Fruit fly (Drosophila melanogaster) whole organism, embryonic: ENCODE data around the gene CG42258.

Source experiments
- Antp ChIP-seq: fragments of 200-800 bp; sonication (Bioruptor generic); optimal IDR thresholded peaks from 3 replicates; lab custom pipeline; 2016; ENCODE audit warnings: missing biosample characterization, missing genetic modification characterization
- Atf3 ChIP-seq: fragments of 200-800 bp; sonication (Bioruptor generic); optimal IDR thresholded peaks from 3 replicates; lab custom pipeline; 2016; ENCODE audit warnings: missing biosample characterization, missing genetic modification characterization
- B-H2 ChIP-seq: fragments of 200-800 bp; sonication (Bioruptor generic); optimal IDR thresholded peaks from 2 replicates; lab custom pipeline; 2018; ENCODE audit warnings: missing biosample characterization, mild to moderate bottlenecking, missing genetic modification characterization
- Bgb ChIP-seq: fragments of 200-800 bp; sonication (Bioruptor generic); IDR thresholded peaks from 2 replicates; pipeline ENCODE4 v1.3.6; 2022; ENCODE audit warnings: missing biosample characterization, missing genetic modification characterization; ENCODE audit not compliant: partially characterized antibody
- CG10565 ChIP-seq: fragments of 200-800 bp; sonication (Bioruptor generic); optimal IDR thresholded peaks from 3 replicates; lab custom pipeline; 2016; ENCODE audit warnings: missing biosample characterization, mild to moderate bottlenecking, missing genetic modification characterization
- CG11723 ChIP-seq: fragments of 200-800 bp; sonication (Bioruptor generic); optimal IDR thresholded peaks from 2 replicates; lab custom pipeline; 2017; ENCODE audit warnings: missing biosample characterization, mild to moderate bottlenecking, missing genetic modification characterization
- CG12155 ChIP-seq: fragments of 200-800 bp; sonication (Bioruptor generic); optimal IDR thresholded peaks from 3 replicates; lab custom pipeline; 2016; ENCODE audit warnings: missing biosample characterization, missing genetic modification characterization
- CG1602 ChIP-seq: fragments of 200-800 bp; sonication (Bioruptor generic); optimal IDR thresholded peaks from 3 replicates; lab custom pipeline; 2016; ENCODE audit warnings: missing biosample characterization, missing genetic modification characterization
- CG17361 ChIP-seq: fragments of 200-800 bp; sonication (Bioruptor generic); IDR thresholded peaks from 3 replicates; pipeline ENCODE4 v1.3.6; 2022; ENCODE audit warnings: missing biosample characterization, missing genetic modification characterization
- CG17612 ChIP-seq: fragments of 200-800 bp; sonication (Bioruptor generic); IDR thresholded peaks from 2 replicates; pipeline ENCODE4 v1.3.6; 2022; ENCODE audit warnings: missing biosample characterization, missing genetic modification characterization
- CG17829 ChIP-seq: fragments of 200-800 bp; optimal IDR thresholded peaks from 2 replicates; lab custom pipeline; 2019; ENCODE audit warnings: missing biosample characterization, mild to moderate bottlenecking, missing genetic modification characterization, moderate library complexity
- CG18262 ChIP-seq: fragments of 200-800 bp; optimal IDR thresholded peaks from 3 replicates; lab custom pipeline; 2019; ENCODE audit warnings: missing biosample characterization, mild to moderate bottlenecking, missing genetic modification characterization, moderate library complexity
- CG18476 ChIP-seq: fragments of 200-800 bp; sonication (Bioruptor generic); optimal IDR thresholded peaks from 2 replicates; lab custom pipeline; 2016; ENCODE audit warnings: missing biosample characterization, mild to moderate bottlenecking, missing genetic modification characterization
- CG2889 ChIP-seq: fragments of 200-800 bp; sonication (Bioruptor generic); IDR thresholded peaks from 3 replicates; pipeline ENCODE4 v1.3.6; 2022; ENCODE audit warnings: missing biosample characterization, missing genetic modification characterization
- CG33557 ChIP-seq: fragments of 200-800 bp; sonication (Bioruptor generic); optimal IDR thresholded peaks from 2 replicates; lab custom pipeline; 2019; ENCODE audit warnings: missing biosample characterization, mild to moderate bottlenecking, missing genetic modification characterization, moderate library complexity
- CG5953 ChIP-seq: fragments of 200-800 bp; sonication (Bioruptor generic); IDR thresholded peaks from 2 replicates; pipeline ENCODE4 v1.3.6; 2022; ENCODE audit warnings: missing biosample characterization, missing genetic modification characterization
- CG6791 ChIP-seq: fragments of 200-800 bp; sonication (Bioruptor generic); IDR thresholded peaks from 3 replicates; pipeline ENCODE4 v1.3.6; 2022; ENCODE audit warnings: missing biosample characterization, missing genetic modification characterization; ENCODE audit not compliant: partially characterized antibody
- CG7556 ChIP-seq: fragments of 200-800 bp; sonication (Bioruptor generic); optimal IDR thresholded peaks from 2 replicates; lab custom pipeline; 2017; ENCODE audit warnings: missing biosample characterization, mild to moderate bottlenecking, missing genetic modification characterization
- CG7928 ChIP-seq: fragments of 200-800 bp; sonication (Bioruptor generic); optimal IDR thresholded peaks from 2 replicates; lab custom pipeline; 2017; ENCODE audit warnings: missing biosample characterization, mild to moderate bottlenecking, missing genetic modification characterization
- CG8924 ChIP-seq: fragments of 200-800 bp; optimal IDR thresholded peaks from 3 replicates; lab custom pipeline; 2019; ENCODE audit warnings: missing biosample characterization, mild to moderate bottlenecking, missing genetic modification characterization, moderate library complexity
- CG9437 ChIP-seq: fragments of 200-800 bp; sonication (Bioruptor generic); optimal IDR thresholded peaks from 2 replicates; lab custom pipeline; 2018; ENCODE audit warnings: missing biosample characterization, mild to moderate bottlenecking, missing genetic modification characterization
- CG9727 ChIP-seq: fragments of 200-800 bp; sonication (Bioruptor generic); optimal IDR thresholded peaks from 3 replicates; lab custom pipeline; 2017; ENCODE audit warnings: missing biosample characterization, mild to moderate bottlenecking, missing genetic modification characterization
- CG9797 ChIP-seq: fragments of 200-800 bp; sonication (Bioruptor generic); optimal IDR thresholded peaks from 3 replicates; lab custom pipeline; 2018; ENCODE audit warnings: missing biosample characterization, mild to moderate bottlenecking, missing genetic modification characterization
- CHES-1-like ChIP-seq: fragments of 200-800 bp; sonication (Bioruptor generic); optimal IDR thresholded peaks from 2 replicates; lab custom pipeline; 2016; ENCODE audit warnings: missing biosample characterization, missing genetic modification characterization
- CoRest ChIP-seq: fragments of 200-800 bp; sonication (Bioruptor generic); optimal IDR thresholded peaks from 3 replicates; lab custom pipeline; 2018; ENCODE audit warnings: missing biosample characterization, mild to moderate bottlenecking, missing genetic modification characterization, moderate library complexity
- D19A ChIP-seq: fragments of 200-800 bp; optimal IDR thresholded peaks from 3 replicates; lab custom pipeline; 2019; ENCODE audit warnings: missing biosample characterization, mild to moderate bottlenecking, missing genetic modification characterization, moderate library complexity
- E2f1 ChIP-seq: fragments of 200-800 bp; sonication (Bioruptor generic); IDR thresholded peaks from 2 replicates; pipeline ENCODE4 v1.3.6; 2022; ENCODE audit warnings: missing biosample characterization, missing genetic modification characterization
- Fer2 ChIP-seq: fragments of 200-800 bp; sonication (Bioruptor generic); optimal IDR thresholded peaks from 2 replicates; lab custom pipeline; 2018; ENCODE audit warnings: missing biosample characterization, mild to moderate bottlenecking, missing genetic modification characterization, moderate library complexity
- HHEX ChIP-seq: fragments of 200-800 bp; sonication (Bioruptor generic); optimal IDR thresholded peaks from 3 replicates; lab custom pipeline; 2017; ENCODE audit warnings: missing biosample characterization, mild to moderate bottlenecking, missing genetic modification characterization, missing genetic modification reagents
- HLH4C ChIP-seq: fragments of 200-800 bp; sonication (Bioruptor generic); IDR thresholded peaks from 3 replicates; pipeline ENCODE4 v1.3.6; 2022; ENCODE audit warnings: missing biosample characterization, missing genetic modification characterization; ENCODE audit not compliant: partially characterized antibody
- Hand ChIP-seq: fragments of 200-800 bp; sonication (Bioruptor generic); optimal IDR thresholded peaks from 2 replicates; lab custom pipeline; 2017; ENCODE audit warnings: mild to moderate bottlenecking, missing biosample characterization, missing genetic modification reagents, missing genetic modification characterization
- Hr39 ChIP-seq: fragments of >200 bp; optimal IDR thresholded peaks from 2 replicates; lab custom pipeline; 2017
- Med ChIP-seq: fragments of 200-800 bp; sonication (Bioruptor generic); peaks from one replicate; lab custom pipeline; 2016; ENCODE audit warnings: missing biosample characterization, missing genetic modification characterization, mild to moderate bottlenecking, inconsistent platforms, moderate library complexity
- NC2α ChIP-seq: fragments of 200-800 bp; sonication (Bioruptor generic); optimal IDR thresholded peaks from 2 replicates; lab custom pipeline; 2016; ENCODE audit warnings: missing biosample characterization, missing genetic modification characterization
- Neu2 ChIP-seq: fragments of 200-800 bp; sonication (Bioruptor generic); optimal IDR thresholded peaks from 3 replicates; lab custom pipeline; 2016; ENCODE audit warnings: missing biosample characterization, missing genetic modification characterization, borderline replicate concordance
- Opbp ChIP-seq: fragments of 200-800 bp; sonication (Bioruptor generic); IDR thresholded peaks from 3 replicates; pipeline ENCODE4 v1.3.6; 2022; ENCODE audit warnings: missing biosample characterization, missing genetic modification characterization; ENCODE audit not compliant: partially characterized antibody
- PHDP ChIP-seq: fragments of 200-800 bp; sonication (Bioruptor generic); optimal IDR thresholded peaks from 3 replicates; lab custom pipeline; 2018; ENCODE audit warnings: missing biosample characterization, mild to moderate bottlenecking, missing genetic modification characterization, moderate library complexity
- Sox102F ChIP-seq: fragments of 200-800 bp; sonication (Bioruptor generic); optimal IDR thresholded peaks from 2 replicates; lab custom pipeline; 2018; ENCODE audit warnings: missing biosample characterization, mild to moderate bottlenecking, missing genetic modification characterization, moderate library complexity
- Stat92E ChIP-seq, 3 experiments: fragments of >200 bp in 2 of 3; fragments of 200-800 bp in 1 of 3; sonication (Bioruptor generic) in 1 of 3; optimal IDR thresholded peaks; 2 replicates each; lab custom pipeline; 2017 to 2019; ENCODE audit warnings: missing biosample characterization in 3 of 3, missing genetic modification characterization in 3 of 3, mild to moderate bottlenecking in 1 of 3, moderate library complexity in 1 of 3
- ase ChIP-seq: fragments of 200-800 bp; sonication (Bioruptor generic); IDR thresholded peaks from 3 replicates; pipeline ENCODE4 v1.3.6; 2022; ENCODE audit warnings: missing biosample characterization, missing genetic modification characterization
- crol ChIP-seq: fragments of 200-800 bp; sonication (Bioruptor generic); IDR thresholded peaks from 2 replicates; pipeline ENCODE4 v1.3.6; 2022; ENCODE audit warnings: missing biosample characterization, missing genetic modification characterization
- dysf ChIP-seq: fragments of 200-800 bp; sonication (Bioruptor generic); IDR thresholded peaks from 3 replicates; pipeline ENCODE4 v1.3.6; 2022; ENCODE audit warnings: missing biosample characterization, missing genetic modification characterization
- fd3F ChIP-seq: fragments of 200-800 bp; sonication (Bioruptor generic); optimal IDR thresholded peaks from 2 replicates; lab custom pipeline; 2018; ENCODE audit warnings: missing biosample characterization, mild to moderate bottlenecking, missing genetic modification characterization, moderate library complexity
- h ChIP-seq: fragments of >200 bp; optimal IDR thresholded peaks from 2 replicates; lab custom pipeline; 2017
- hth ChIP-seq: fragments of >200 bp; optimal IDR thresholded peaks from 2 replicates; lab custom pipeline; 2017; ENCODE audit warnings: inconsistent platforms
- kni ChIP-seq: fragments of 200-800 bp; sonication (Bioruptor generic); optimal IDR thresholded peaks from 3 replicates; lab custom pipeline; 2017; ENCODE audit warnings: mild to moderate bottlenecking, missing biosample characterization, missing genetic modification reagents, missing genetic modification characterization
- mirr ChIP-seq: fragments of 200-800 bp; sonication (Bioruptor generic); optimal IDR thresholded peaks from 3 replicates; lab custom pipeline; 2018; ENCODE audit warnings: missing biosample characterization, mild to moderate bottlenecking, missing genetic modification characterization
- peb ChIP-seq: fragments of 200-800 bp; sonication (Bioruptor generic); IDR thresholded peaks from 2 replicates; pipeline ENCODE4 v1.3.6; 2022; ENCODE audit warnings: missing biosample characterization, missing genetic modification characterization
- phol ChIP-seq: fragments of 200-800 bp; sonication (Bioruptor generic); optimal IDR thresholded peaks from 3 replicates; lab custom pipeline; 2018; ENCODE audit warnings: missing biosample characterization, mild to moderate bottlenecking, missing genetic modification characterization, moderate library complexity
- rib ChIP-seq: fragments of 200-800 bp; sonication (Bioruptor generic); IDR thresholded peaks from 2 replicates; pipeline ENCODE4 v1.3.6; 2022; ENCODE audit warnings: missing biosample characterization, missing genetic modification characterization
- row ChIP-seq: fragments of 200-800 bp; sonication (Bioruptor generic); IDR thresholded peaks from 3 replicates; pipeline ENCODE4 v1.3.6; 2022; ENCODE audit warnings: missing biosample characterization, missing genetic modification characterization
- sens-2 ChIP-seq: fragments of 200-800 bp; sonication (Bioruptor generic); IDR thresholded peaks from 2 replicates; pipeline ENCODE4 v1.3.6; 2022; ENCODE audit warnings: missing biosample characterization, missing genetic modification characterization
- zen2 ChIP-seq: fragments of 200-800 bp; sonication (Bioruptor generic); IDR thresholded peaks from 3 replicates; pipeline ENCODE4 v1.3.6; 2022; ENCODE audit warnings: missing biosample characterization, missing genetic modification characterization; ENCODE audit not compliant: partially characterized antibody

The CG42258 gene

dm6 chrX:12473953-12474468 lies 10.7 kb downstream of the CG42258 start (continued):
- peak; percentile 21 for TF ChIP-seq Antp (GFP tag; lab: Kevin White, UChicago)
- TF ChIP-seq CHES-1-like = no peak
- no peak for TF ChIP-seq kni
- TF ChIP-seq B-H2 (GFP tag; lab: Kevin White, UChicago) = peak; percentile 34
- peak; percentile 83 for TF ChIP-seq CG7556 (GFP tag; lab: Kevin White, UChicago)
- no peak for TF ChIP-seq CG9797
- TF ChIP-seq mirr (GFP tag; lab: Kevin White, UChicago) = peak; percentile 90
- no peak for TF ChIP-seq Bgb
- TF ChIP-seq CG5953 = peak; percentile 24; the same call in 1 of the 2 replicates
- TF ChIP-seq row (GFP tag; lab: Robert Waterston, UW) = peak; percentile 93
- peak; percentile 46; the same call in 1 of the 3 replicates for TF ChIP-seq CG2889
- TF ChIP-seq PHDP = peak; percentile 84
- TF ChIP-seq Fer2 (tag; lab: Kevin White, UChicago) = peak; percentile 63
- peak; percentile 91 for TF ChIP-seq dysf
- TF ChIP-seq Hr39 (lab: Kevin White, UChicago) = no peak
- no peak for TF ChIP-seq h (lab: Kevin White, UChicago)
- TF ChIP-seq Opbp (GFP tag; lab: Robert Waterston, UW) = no peak
- no peak for TF ChIP-seq CG10565 (GFP tag; lab: Kevin White, UChicago)
- TF ChIP-seq CG7928 (GFP tag; lab: Kevin White, UChicago) = peak; percentile 20
- TF ChIP-seq E2f1 (GFP tag; lab: Robert Waterston, UW) = peak; percentile 81
- peak; percentile 91 for TF ChIP-seq CoRest (tag; lab: Kevin White, UChicago)
- no peak for TF ChIP-seq Atf3 (GFP tag; lab: Kevin White, UChicago)
- peak; percentile 74 for TF ChIP-seq CG9437 (GFP tag; lab: Kevin White, UChicago)
- TF ChIP-seq CG18262 (tag; lab: Kevin White, UChicago) = peak; percentile 85
- peak; percentile 72 for TF ChIP-seq Hand (GFP tag; lab: Kevin White, UChicago)
- no peak for TF ChIP-seq NC2α (GFP tag; lab: Kevin White, UChicago)
- TF ChIP-seq phol (tag; lab: Kevin White, UChicago) = peak; percentile 85
- TF ChIP-seq Neu2 (GFP tag; lab: Kevin White, UChicago) = no peak
- peak; percentile 70 for TF ChIP-seq HHEX (GFP tag; lab: Kevin White, UChicago)
- TF ChIP-seq CG33557 = peak; percentile 67
- TF ChIP-seq Stat92E (GFP tag; optimal IDR thresholded peaks at IDR 0.05; lab: Kevin White, UChicago) = no peak
- peak; percentile 76 for TF ChIP-seq CG9727
- peak; percentile 47; the same call in 1 of the 2 replicates for TF ChIP-seq sens-2 (GFP tag; lab: Robert Waterston, UW)
- no peak for TF ChIP-seq zen2
- peak; percentile 38; the same call in 1 of the 2 replicates for TF ChIP-seq peb (GFP tag; lab: Robert Waterston, UW)
- TF ChIP-seq ase (GFP tag; lab: Robert Waterston, UW) = 0 out of 3 replicates have a peak, but pooled peaks have one; percentile 28
- TF ChIP-seq hth = no peak
- TF ChIP-seq CG1602 (GFP tag; lab: Kevin White, UChicago) = peak; percentile 48
- 0 out of 2 replicates have a peak, but pooled peaks have one; percentile 57 for TF ChIP-seq crol

dm6 chrX:12480282-12480681 lies 17.0 kb downstream of the CG42258 start:
- TF ChIP-seq HLH4C (GFP tag; lab: Robert Waterston, UW) (no peak), CG18476 (no peak), CG17612 (GFP tag; lab: Robert Waterston, UW) (no peak), CG6791 (GFP tag; lab: Robert Waterston, UW) (no peak), rib (GFP tag; lab: Robert Waterston, UW) (no peak), CG8924 (tag; lab: Kevin White, UChicago) (peak; percentile 44), Med (GFP tag; lab: Kevin White, UChicago) (peak; percentile 69), Sox102F (GFP tag; lab: Kevin White, UChicago) (peak; percentile 20), CG17361 (GFP tag; lab: Robert Waterston, UW) (peak; percentile 38; the same call in 1 of the 3 replicates), fd3F (GFP tag; lab: Kevin White, UChicago) (no peak), D19A (tag; lab: Kevin White, UChicago) (peak; percentile 19), CG12155 (no peak), CG11723 (no peak), CG17829 (tag; lab: Kevin White, UChicago) (peak; percentile 19)
